Worm (Caenorhabditis elegans) whole organism, L4 larva: ENCODE results near the gene Y75B8A.24.

Experiments used
- F10B5.3 ChIP-seq: sonication (generic microtip); optimal IDR thresholded peaks from 2 replicates; lab custom pipeline; 2016; ENCODE audit warnings: mild to moderate bottlenecking, missing genetic modification characterization, missing compliant biosample characterization
- Y48G9A.11 ChIP-seq: fragments of 200-800 bp; sonication (Bioruptor generic); IDR thresholded peaks from 2 replicates; pipeline ENCODE4 v1.3.6; 2022; ENCODE audit warnings: missing genetic modification reagents, missing genetic modification characterization, missing compliant biosample characterization
- aha-1 ChIP-seq: fragments of 150-350 bp; peaks from one replicate; lab custom pipeline; 2014; ENCODE audit warnings: missing biosample characterization, missing genetic modification characterization
- aly-2 ChIP-seq: sonication (generic microtip); optimal IDR thresholded peaks from 2 replicates; lab custom pipeline; 2018; ENCODE audit warnings: missing biosample characterization, missing genetic modification characterization
- arid-1 ChIP-seq: fragments of 200-800 bp; sonication (Bioruptor generic); conservative IDR thresholded peaks from 2 replicates; pipeline ENCODE4 v1.3.6; 2022; ENCODE audit warnings: missing genetic modification reagents, missing genetic modification characterization, missing compliant biosample characterization
- attf-4 ChIP-seq: sonication (generic microtip); optimal IDR thresholded peaks from 3 replicates; lab custom pipeline; 2017; ENCODE audit warnings: missing biosample characterization, missing genetic modification characterization
- ceh-82 ChIP-seq: sonication (generic microtip); optimal IDR thresholded peaks from 2 replicates; lab custom pipeline; 2017; ENCODE audit warnings: missing biosample characterization, missing genetic modification characterization
- ces-1 ChIP-seq: fragments of 150-350 bp; sonication (generic microtip); optimal IDR thresholded peaks from 4 replicates; lab custom pipeline; 2014; ENCODE audit warnings: missing biosample characterization, missing genetic modification reagents, missing genetic modification characterization
- ctbp-1 ChIP-seq: fragments of 200-800 bp; sonication (Bioruptor generic); IDR thresholded peaks from 2 replicates; pipeline ENCODE4 v1.3.6; 2022; ENCODE audit warnings: missing genetic modification reagents, missing genetic modification characterization, missing compliant biosample characterization
- daf-16 ChIP-seq, 3 experiments: sonication (generic microtip); optimal IDR thresholded peaks; 2 replicates each; lab custom pipeline; 2016 to 2017; ENCODE audit warnings: missing genetic modification characterization in 3 of 3, missing genetic modification reagents in 3 of 3, mild to moderate bottlenecking in 2 of 3, missing compliant biosample characterization in 2 of 3, missing biosample characterization in 1 of 3, moderate library complexity in 1 of 3
- daf-19 ChIP-seq: fragments of 200-800 bp; sonication (Bioruptor generic); conservative IDR thresholded peaks from 2 replicates; pipeline ENCODE4 v1.3.6; 2022; ENCODE audit warnings: missing genetic modification characterization, missing compliant biosample characterization
- dmd-6 ChIP-seq: fragments of 200-800 bp; sonication (Bioruptor generic); IDR thresholded peaks from 2 replicates; pipeline ENCODE4 v1.3.6; 2022; ENCODE audit warnings: missing genetic modification reagents, missing genetic modification characterization, missing compliant biosample characterization
- dmd-8 ChIP-seq: fragments of 200-800 bp; sonication (Bioruptor generic); IDR thresholded peaks from 2 replicates; pipeline ENCODE4 v1.3.6; 2022; ENCODE audit warnings: missing genetic modification characterization, missing compliant biosample characterization
- dpl-1 ChIP-seq: fragments of 150-350 bp; optimal IDR thresholded peaks from 2 replicates; lab custom pipeline; 2014; ENCODE audit warnings: missing biosample characterization, missing genetic modification reagents, missing genetic modification characterization
- duxl-1 ChIP-seq: sonication (generic microtip); optimal IDR thresholded peaks from 2 replicates; lab custom pipeline; 2016; ENCODE audit warnings: mild to moderate bottlenecking, missing genetic modification characterization, moderate library complexity, missing compliant biosample characterization; ENCODE audit not compliant: poor library complexity
- egl-43 ChIP-seq: fragments of 200-800 bp; sonication (Bioruptor generic); IDR thresholded peaks from 2 replicates; pipeline ENCODE4 v1.3.6; 2022; ENCODE audit warnings: missing genetic modification reagents, missing genetic modification characterization, missing compliant biosample characterization
- fkh-10 ChIP-seq: fragments of 150-350 bp; optimal IDR thresholded peaks from 2 replicates; lab custom pipeline; 2014; ENCODE audit warnings: missing biosample characterization, missing genetic modification reagents, missing genetic modification characterization
- hif-1 ChIP-seq, 2 experiments: sonication (generic microtip); optimal IDR thresholded peaks; 2 replicates each; lab custom pipeline; 2016 to 2017; ENCODE audit warnings: missing compliant biosample characterization in 2 of 2, missing genetic modification characterization in 2 of 2, missing genetic modification reagents in 2 of 2, missing genotype in 2 of 2, mild to moderate bottlenecking in 1 of 2
- lim-7 ChIP-seq: fragments of 200-800 bp; sonication (Bioruptor generic); IDR thresholded peaks from 2 replicates; pipeline ENCODE4 v1.3.6; 2022; ENCODE audit warnings: missing genetic modification characterization, missing compliant biosample characterization
- lin-1 ChIP-seq: fragments of 200-800 bp; sonication (Bioruptor generic); IDR thresholded peaks from 2 replicates; pipeline ENCODE4 v1.3.6; 2022; ENCODE audit warnings: missing genetic modification reagents, missing genetic modification characterization, missing compliant biosample characterization
- lin-13 ChIP-seq: fragments of 150-350 bp; optimal IDR thresholded peaks from 2 replicates; lab custom pipeline; 2014; ENCODE audit warnings: missing biosample characterization, missing genetic modification reagents, missing genetic modification characterization
- lin-29 ChIP-seq: fragments of 200-800 bp; sonication (Bioruptor generic); IDR thresholded peaks from 2 replicates; pipeline ENCODE4 v1.3.6; 2022; ENCODE audit warnings: missing genetic modification reagents, missing genetic modification characterization, missing compliant biosample characterization
- lin-38 ChIP-seq: fragments of 200-800 bp; sonication (Bioruptor generic); IDR thresholded peaks from 2 replicates; pipeline ENCODE4 v1.3.6; 2022; ENCODE audit warnings: missing genetic modification reagents, missing genetic modification characterization, missing compliant biosample characterization
- lin-39 ChIP-seq: fragments of 150-350 bp; optimal IDR thresholded peaks from 2 replicates; lab custom pipeline; 2014; ENCODE audit warnings: missing biosample characterization, missing genetic modification reagents, missing genetic modification characterization
- madf-5 ChIP-seq, 2 experiments: fragments of 200-800 bp; sonication (Bioruptor generic); IDR thresholded peaks; 2 replicates each; pipeline ENCODE4 v1.3.6; 2022; ENCODE audit warnings: missing compliant biosample characterization in 2 of 2, missing genetic modification characterization in 2 of 2
- madf-9 ChIP-seq: fragments of 200-800 bp; sonication (Bioruptor generic); conservative IDR thresholded peaks from 2 replicates; pipeline ENCODE4 v1.3.6; 2022; ENCODE audit warnings: missing genetic modification reagents, missing genetic modification characterization, missing compliant biosample characterization
- mdl-1 ChIP-seq, 2 experiments: fragments of 150-350 bp in 1 of 2; sonication (generic microtip) in 1 of 2; optimal IDR thresholded peaks; 2 replicates each; lab custom pipeline; 2014 to 2017; ENCODE audit warnings: missing biosample characterization in 2 of 2, missing genetic modification characterization in 2 of 2
- mep-1 ChIP-seq: fragments of 150-350 bp; sonication (generic microtip); optimal IDR thresholded peaks from 3 replicates; lab custom pipeline; 2014; ENCODE audit warnings: missing biosample characterization, missing genetic modification characterization
- mes-2 ChIP-seq: sonication (generic microtip); optimal IDR thresholded peaks from 2 replicates; lab custom pipeline; 2016; ENCODE audit warnings: missing genotype, mild to moderate bottlenecking, missing genetic modification characterization, missing compliant biosample characterization; ENCODE audit not compliant: poor library complexity, severe bottlenecking
- mxl-3 ChIP-seq: fragments of 200-800 bp; sonication (Bioruptor generic); optimal IDR thresholded peaks from 2 replicates; lab custom pipeline; 2018; ENCODE audit warnings: mild to moderate bottlenecking, missing genetic modification characterization, missing compliant biosample characterization
- nhr-77 ChIP-seq: fragments of 150-350 bp; optimal IDR thresholded peaks from 2 replicates; lab custom pipeline; 2014; ENCODE audit warnings: missing biosample characterization, missing genetic modification characterization
- pha-4 ChIP-seq, 2 experiments: fragments of 150-350 bp in 1 of 2; fragments of 200-800 bp in 1 of 2; sonication (Bioruptor generic) in 1 of 2; IDR thresholded peaks in 1 of 2; optimal IDR thresholded peaks in 1 of 2; 2 replicates each; pipeline versions ENCODE4 v1.3.6 to Lab custom; 2014 to 2022; ENCODE audit warnings: missing genetic modification characterization in 2 of 2, missing genetic modification reagents in 2 of 2, missing biosample characterization in 1 of 2, missing compliant biosample characterization in 1 of 2
- sdz-12 ChIP-seq: fragments of 200-800 bp; sonication (Bioruptor generic); optimal IDR thresholded peaks from 2 replicates; lab custom pipeline; 2018; ENCODE audit warnings: mild to moderate bottlenecking, missing genetic modification characterization, missing compliant biosample characterization
- set-16 ChIP-seq: fragments of 200-800 bp; sonication (Bioruptor generic); IDR thresholded peaks from 2 replicates; pipeline ENCODE4 v1.3.6; 2022; ENCODE audit warnings: missing genetic modification reagents, missing genetic modification characterization, missing compliant biosample characterization
- skn-1 ChIP-seq: fragments of 150-350 bp; optimal IDR thresholded peaks from 2 replicates; lab custom pipeline; 2014; ENCODE audit warnings: missing biosample characterization, missing genetic modification characterization
- spr-1 ChIP-seq: sonication (generic microtip); optimal IDR thresholded peaks from 2 replicates; lab custom pipeline; 2016; ENCODE audit warnings: mild to moderate bottlenecking, missing genetic modification characterization, missing compliant biosample characterization
- tag-97 ChIP-seq: fragments of 200-800 bp; sonication (Bioruptor generic); IDR thresholded peaks from 2 replicates; pipeline ENCODE4 v1.3.6; 2022; ENCODE audit warnings: missing genetic modification characterization, missing compliant biosample characterization
- unc-62 ChIP-seq, 3 experiments: fragments of 150-350 bp in 1 of 3; sonication (generic microtip); optimal IDR thresholded peaks in 2 of 3; peaks in 1 of 3; 1 replicate in 1 of 3; 2 replicates in 2 of 3; lab custom pipeline; 2014 to 2017; ENCODE audit warnings: missing biosample characterization in 3 of 3, missing genetic modification characterization in 3 of 3, missing genetic modification reagents in 3 of 3, missing genotype in 1 of 3
- vab-7 ChIP-seq: fragments of 200-800 bp; sonication (Bioruptor generic); IDR thresholded peaks from 2 replicates; pipeline ENCODE4 v1.3.6; 2022; ENCODE audit warnings: missing genetic modification reagents, missing genetic modification characterization, missing compliant biosample characterization

Y75B8A.24 gene

ce11 chrIII:12299259-12299658, 25.7 kb upstream of the Y75B8A.24 start:
- TF ChIP-seq aha-1 = peak; percentile 94
- no peak for TF ChIP-seq lin-13
- TF ChIP-seq ctbp-1 (GFP tag; lab: Robert Waterston, UW) = no peak
- TF ChIP-seq daf-16 (GFP tag; optimal IDR thresholded peaks at IDR 0.05; lab: Kevin White, UChicago) = no peak
- peak; percentile 1 for TF ChIP-seq daf-16 (tag; optimal IDR thresholded peaks at IDR 0.05; lab: Kevin White, UChicago)
- TF ChIP-seq, all 104 proteins: peak for 2

ce11 chrIII:12297303-12297702, 23.8 kb upstream of the Y75B8A.24 start:
- TF ChIP-seq lin-39 (tag; lab: Kevin White, UChicago) (no peak), set-16 (GFP tag; lab: Robert Waterston, UW) (peak; percentile 52), dmd-8 (GFP tag; lab: Robert Waterston, UW) (0 out of 2 replicates have a peak, but pooled peaks have one; percentile 50), lim-7 (GFP tag; lab: Robert Waterston, UW) (peak; percentile 58; the same call in 1 of the 2 replicates), sdz-12 (GFP tag; lab: Kevin White, UChicago) (no peak), madf-9 (GFP tag; lab: Robert Waterston, UW) (no peak), ceh-82 (tag; lab: Kevin White, UChicago) (no peak)
- TF ChIP-seq, all 104 proteins: peak for 3

- TF ChIP-seq aha-1 = peak; percentile 93
- TF ChIP-seq set-16 (GFP tag; lab: Robert Waterston, UW) = no peak
These were observed 18.9 kb upstream of the Y75B8A.24 start for ce11 chrIII:12292465-12292864.

- no peak for TF ChIP-seq duxl-1 (tag; lab: Kevin White, UChicago)
- peak in 1 of 2 experiments; percentile 84 for TF ChIP-seq unc-62 (GFP tag; optimal IDR thresholded peaks at IDR 0.05 in 1 of 2; lab: Kevin White, UChicago)
- TF ChIP-seq unc-62 (tag; optimal IDR thresholded peaks at IDR 0.05; lab: Kevin White, UChicago) = no peak
- peak; percentile 93 for TF ChIP-seq aha-1
- no peak for TF ChIP-seq lin-29 (GFP tag; lab: Robert Waterston, UW)
- TF ChIP-seq, all 104 proteins: peak for 2
These were observed 10.6 kb upstream of the Y75B8A.24 start for ce11 chrIII:12284157-12284556.

- TF ChIP-seq daf-19 (GFP tag; lab: Robert Waterston, UW) (no peak), Y48G9A.11 (GFP tag; lab: Robert Waterston, UW) (no peak), mdl-1 (tag; optimal IDR thresholded peaks at IDR 0.05; lab: Kevin White, UChicago) (no peak), fkh-10 (GFP tag; lab: Kevin White, UChicago) (no peak), dpl-1 (GFP tag; lab: Kevin White, UChicago) (peak; percentile 72), dmd-6 (GFP tag; lab: Robert Waterston, UW) (no peak), lin-1 (no peak), arid-1 (no peak), egl-43 (GFP tag; lab: Robert Waterston, UW) (no peak), madf-5 (GFP tag; IDR thresholded peaks at IDR 0.05; lab: Robert Waterston, UW) (no peak), mxl-3 (GFP tag; lab: Kevin White, UChicago) (no peak), set-16 (GFP tag; lab: Robert Waterston, UW) (no peak), F10B5.3 (no peak), ces-1 (GFP tag; lab: Kevin White, UChicago) (no peak), pha-4 (GFP tag; IDR thresholded peaks at IDR 0.05; lab: Robert Waterston, UW) (no peak), pha-4 (tag; optimal IDR thresholded peaks at IDR 0.05; lab: Kevin White, UChicago) (no peak), aly-2 (no peak), lin-38 (GFP tag; lab: Robert Waterston, UW) (peak; percentile 84), vab-7 (GFP tag; lab: Robert Waterston, UW) (no peak), tag-97 (GFP tag; lab: Robert Waterston, UW) (no peak), hif-1 (tag; optimal IDR thresholded peaks at IDR 0.05; lab: Kevin White, UChicago) (no peak), nhr-77 (tag; lab: Kevin White, UChicago) (no peak), mes-2 (peak; percentile 58), skn-1 (tag; lab: Kevin White, UChicago) (no peak), mep-1 (no peak), spr-1 (tag; lab: Kevin White, UChicago) (no peak), attf-4 (no peak)
These were observed 5.2 kb upstream of the Y75B8A.24 start for ce11 chrIII:12278766-12279165.
